Fruit fly (Drosophila melanogaster): Measurements from ENCODE around the gene Dhpr.

The Dhpr gene

DNA sequence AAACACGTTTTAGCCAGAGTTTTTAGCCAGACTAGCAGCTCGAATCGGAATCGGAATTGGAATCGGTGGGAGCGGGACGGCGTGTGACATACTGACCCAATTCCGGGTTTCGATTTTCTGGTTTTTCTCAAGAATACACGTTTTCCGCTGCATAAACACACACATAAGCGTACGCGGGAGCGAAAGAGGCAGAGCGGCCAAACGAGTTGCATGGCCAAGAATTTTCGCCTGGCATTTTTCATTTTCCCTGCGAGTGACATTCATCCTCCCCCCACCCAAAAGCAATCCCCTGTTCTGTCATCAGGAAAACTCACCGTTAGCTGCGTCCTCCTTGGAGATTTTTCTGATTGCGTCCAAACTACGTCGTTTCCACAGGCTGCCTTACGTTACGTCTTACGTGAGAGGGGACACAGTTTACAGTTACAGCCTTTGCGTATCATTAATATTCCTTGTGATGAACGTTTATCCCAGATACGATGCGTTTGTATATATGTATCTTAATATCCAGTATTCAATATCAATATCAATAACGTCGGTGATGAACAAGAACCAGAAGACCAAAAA, 4.7 kb upstream of the Dhpr start:
- TF ChIP-seq cnc (optimal IDR thresholded peaks at IDR 0.05) (no peak), CG7045 (GFP tag; optimal IDR thresholded peaks at IDR 0.05) (no peak), pad (GFP tag; optimal IDR thresholded peaks at IDR 0.05) (peak; percentile 3), Mnt (GFP tag; optimal IDR thresholded peaks at IDR 0.05) (no peak), CG33017 (tag; optimal IDR thresholded peaks at IDR 0.05) (no peak), toe (GFP tag; optimal IDR thresholded peaks at IDR 0.05) (no peak)

dm6 chr3L:9135792-9136191, 1.4 kb downstream of the Dhpr start:
- TF ChIP-seq pad (GFP tag; optimal IDR thresholded peaks at IDR 0.05) (no peak), bab1 (GFP tag; optimal IDR thresholded peaks at IDR 0.05) (no peak), toe (GFP tag; optimal IDR thresholded peaks at IDR 0.05) (no peak), cnc (optimal IDR thresholded peaks at IDR 0.05) (no peak), kay (GFP tag; ENCODE audit: borderline replicate concordance) (peak; percentile 83), CG33017 (tag; optimal IDR thresholded peaks at IDR 0.05) (no peak), Hr96 (GFP tag; optimal IDR thresholded peaks at IDR 0.05) (no peak), Crg-1 (GFP tag; optimal IDR thresholded peaks at IDR 0.05) (no peak)

- TF ChIP-seq CG7045 (GFP tag; optimal IDR thresholded peaks at IDR 0.05): no peak
- no peak for TF ChIP-seq CG1620 (GFP tag; optimal IDR thresholded peaks at IDR 0.05)
- TF ChIP-seq CG12768 (GFP tag; optimal IDR thresholded peaks at IDR 0.05): no peak
- TF ChIP-seq Mnt (GFP tag; optimal IDR thresholded peaks at IDR 0.05): peak; percentile 12
- no peak for TF ChIP-seq kay (GFP tag; ENCODE audit: borderline replicate concordance)
- no peak for TF ChIP-seq CG5204 (GFP tag; optimal IDR thresholded peaks at IDR 0.05)
- TF ChIP-seq CG14711 (tag; optimal IDR thresholded peaks at IDR 0.05): no peak
- peak; percentile 20 for TF ChIP-seq bab1 (GFP tag; optimal IDR thresholded peaks at IDR 0.05)
- TF ChIP-seq CG33017 (tag; optimal IDR thresholded peaks at IDR 0.05): no peak
- no peak for TF ChIP-seq Crg-1 (GFP tag; optimal IDR thresholded peaks at IDR 0.05)
- TF ChIP-seq CG11617 (GFP tag; optimal IDR thresholded peaks at IDR 0.05): peak; percentile 3
- TF ChIP-seq tj (GFP tag; optimal IDR thresholded peaks at IDR 0.05): peak; percentile 54
- TF ChIP-seq Hr96 (GFP tag; optimal IDR thresholded peaks at IDR 0.05): no peak
- TF ChIP-seq ovo (GFP tag; optimal IDR thresholded peaks at IDR 0.05): peak; percentile 64
- no peak for TF ChIP-seq cnc (optimal IDR thresholded peaks at IDR 0.05)
- no peak for TF ChIP-seq Clk (GFP tag; optimal IDR thresholded peaks at IDR 0.05)
- TF ChIP-seq cic (GFP tag; optimal IDR thresholded peaks at IDR 0.05): peak; percentile 23
Observed at dm6 chr3L:9136976-9137954, 2.9 kb downstream of the Dhpr start, which contains the start of the genes Use1 and nwk. TSS of gene Use1 (minus strand) at chr3L:9137181. TSS of gene nwk (plus strand) at chr3L:9137860.

- no peak for TF ChIP-seq Hr96 (GFP tag; optimal IDR thresholded peaks at IDR 0.05)
- TF ChIP-seq bab1 (GFP tag; optimal IDR thresholded peaks at IDR 0.05): no peak
- no peak for TF ChIP-seq CG33017 (tag; optimal IDR thresholded peaks at IDR 0.05)
- TF ChIP-seq CG14711 (tag; optimal IDR thresholded peaks at IDR 0.05): no peak
Observed at dm6 chr3L:9139553-9139952, 5.2 kb downstream of the Dhpr start.

DNA sequence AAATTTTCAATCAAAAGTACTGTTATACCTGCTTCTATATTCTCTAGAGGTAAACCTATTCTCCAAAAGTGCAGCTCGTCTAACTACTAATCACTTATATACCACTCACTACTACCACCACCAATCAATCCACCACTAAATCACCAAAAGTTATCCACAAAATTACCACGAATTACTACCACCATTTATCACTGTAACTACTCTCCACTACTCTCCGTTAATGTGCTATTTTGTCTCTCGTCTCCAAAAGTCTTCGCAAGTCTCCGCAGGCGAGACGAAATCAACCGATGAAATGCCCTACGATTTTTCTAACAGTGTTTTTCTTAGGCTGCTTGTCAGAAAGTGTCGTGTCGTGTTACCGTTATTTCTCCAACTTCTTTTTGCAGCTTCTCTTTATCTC, 7.6 kb downstream of the Dhpr start:
- TF ChIP-seq ovo (GFP tag; optimal IDR thresholded peaks at IDR 0.05): peak; percentile 30
- TF ChIP-seq tj (GFP tag; optimal IDR thresholded peaks at IDR 0.05): no peak

- TF ChIP-seq CG33017 (tag; optimal IDR thresholded peaks at IDR 0.05): no peak
- TF ChIP-seq CG14711 (tag; optimal IDR thresholded peaks at IDR 0.05): no peak
- no peak for TF ChIP-seq CG1620 (GFP tag; optimal IDR thresholded peaks at IDR 0.05)
- no peak for TF ChIP-seq CG7101 (tag; optimal IDR thresholded peaks at IDR 0.05)
- no peak for TF ChIP-seq CG12768 (GFP tag; optimal IDR thresholded peaks at IDR 0.05)
- TF ChIP-seq tj (GFP tag; optimal IDR thresholded peaks at IDR 0.05): no peak
- no peak for TF ChIP-seq ovo (GFP tag; optimal IDR thresholded peaks at IDR 0.05)
Observed at dm6 chr3L:9151183-9151786, 16.9 kb downstream of the Dhpr start.

DNA sequence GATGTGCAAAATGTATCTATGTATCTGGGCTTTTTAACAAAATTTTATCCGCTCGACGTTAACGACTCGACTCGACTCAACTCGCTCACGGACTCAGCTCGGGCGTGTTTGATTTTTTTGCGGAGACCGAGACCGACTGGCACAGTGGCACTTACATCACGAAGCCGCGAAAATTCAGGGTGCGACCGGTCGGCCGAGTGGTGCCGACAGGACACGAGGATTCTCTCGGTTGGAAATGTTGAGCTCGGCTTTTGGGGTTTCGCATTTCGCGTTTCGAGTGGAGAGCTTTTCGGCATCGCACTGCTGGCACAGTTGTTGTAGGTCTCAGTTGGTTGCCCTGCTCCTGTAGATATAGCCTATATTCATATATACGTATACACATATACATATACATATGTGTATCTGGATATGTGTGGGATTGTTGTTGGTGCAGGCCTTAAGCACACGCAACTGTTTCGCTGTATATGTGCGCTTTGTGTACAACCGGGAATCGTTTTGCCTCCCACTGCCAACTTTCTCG, 47.8 kb downstream of the Dhpr start, which contains the start of gene Rdl:
Gene Rdl, minus strand, starts transcription at position 97 of the 520 bp plus-strand sequence.
- no peak for TF ChIP-seq cnc (optimal IDR thresholded peaks at IDR 0.05)
- no peak for TF ChIP-seq CG5204 (GFP tag; optimal IDR thresholded peaks at IDR 0.05)
- no peak for TF ChIP-seq Clk (GFP tag; optimal IDR thresholded peaks at IDR 0.05)

Measured in whole organism, adult.